Fruit fly (Drosophila melanogaster) whole organism, wandering third instar larva: Measurements from ENCODE around the gene CG32813.
A peak's percentile ranks its signal among the peaks of the same experiment; 100 is the strongest.

Experiments used
- Abd-B ChIP-seq: fragments of >200 bp; optimal IDR thresholded peaks from 2 replicates; lab custom pipeline; 2017; ENCODE audit warnings: missing biosample characterization, missing genetic modification characterization
- CG32264 ChIP-seq: fragments of 200-800 bp; sonication (Bioruptor generic); optimal IDR thresholded peaks from 2 replicates; lab custom pipeline; 2016; ENCODE audit warnings: missing biosample characterization, missing genetic modification characterization
- CG9705 ChIP-seq: fragments of 200-800 bp; sonication (Bioruptor generic); optimal IDR thresholded peaks from 2 replicates; lab custom pipeline; 2018; ENCODE audit warnings: missing biosample characterization, mild to moderate bottlenecking, missing genetic modification characterization
- CrebA ChIP-seq: fragments of 200-800 bp; sonication (Bioruptor generic); optimal IDR thresholded peaks from 2 replicates; lab custom pipeline; 2016; ENCODE audit warnings: missing biosample characterization, mild to moderate bottlenecking, missing genetic modification characterization, borderline replicate concordance
- Dif ChIP-seq: fragments of 200-275, 200-300 bp; sonication (Bioruptor generic); optimal IDR thresholded peaks from 2 replicates; lab custom pipeline; 2018; ENCODE audit warnings: missing biosample characterization, missing genetic modification characterization; ENCODE audit not compliant: partially characterized antibody
- GATAd ChIP-seq: sonication (Bioruptor generic); optimal IDR thresholded peaks from 2 replicates; lab custom pipeline; 2016; ENCODE audit warnings: missing biosample characterization, missing genetic modification characterization
- Hnf4 ChIP-seq: fragments of 200-800 bp; sonication (Bioruptor generic); optimal IDR thresholded peaks from 2 replicates; lab custom pipeline; 2016; ENCODE audit warnings: missing biosample characterization, mild to moderate bottlenecking, missing genetic modification characterization
- Hr78 ChIP-seq: fragments of >200 bp; optimal IDR thresholded peaks from 2 replicates; lab custom pipeline; 2017; ENCODE audit warnings: missing biosample characterization, missing genetic modification characterization
- Hr83 ChIP-seq: fragments of 200-300 bp; sonication (Bioruptor generic); optimal IDR thresholded peaks from 2 replicates; lab custom pipeline; 2016; ENCODE audit warnings: missing biosample characterization, mild to moderate bottlenecking, missing genetic modification characterization, moderate library complexity; ENCODE audit not compliant: poor library complexity, severe bottlenecking
- Jra ChIP-seq: sonication (Bioruptor generic); optimal IDR thresholded peaks from 2 replicates; lab custom pipeline; 2016; ENCODE audit warnings: missing biosample characterization, missing genetic modification characterization
- Mio ChIP-seq: sonication (Bioruptor generic); optimal IDR thresholded peaks from 2 replicates; lab custom pipeline; 2016; ENCODE audit warnings: missing biosample characterization, missing genetic modification characterization
- Myc ChIP-seq: fragments of >200 bp; optimal IDR thresholded peaks from 2 replicates; lab custom pipeline; 2017
- N ChIP-seq: fragments of >200 bp; optimal IDR thresholded peaks from 2 replicates; lab custom pipeline; 2018; ENCODE audit warnings: missing biosample characterization, missing external identifiers, missing genetic modification characterization
- Rel ChIP-seq, 2 experiments: fragments of 200-800 bp; sonication (Bioruptor generic) in 1 of 2; optimal IDR thresholded peaks; 2 replicates in 1 of 2; 3 replicates in 1 of 2; lab custom pipeline; 2016 to 2019; ENCODE audit warnings: mild to moderate bottlenecking in 2 of 2, missing biosample characterization in 2 of 2, missing genetic modification characterization in 2 of 2, moderate library complexity in 1 of 2
- Sp1 ChIP-seq: fragments of 200-800 bp; sonication (Bioruptor generic); optimal IDR thresholded peaks from 3 replicates; lab custom pipeline; 2019; ENCODE audit warnings: missing biosample characterization, mild to moderate bottlenecking, missing genetic modification characterization, moderate library complexity
- Vsx2 ChIP-seq: fragments of 200-300, 225-300 bp; sonication (Bioruptor generic); optimal IDR thresholded peaks from 2 replicates; lab custom pipeline; 2018; ENCODE audit warnings: missing biosample characterization, missing genetic modification characterization; ENCODE audit not compliant: partially characterized antibody
- br ChIP-seq: fragments of 200-800 bp; sonication (Bioruptor generic); optimal IDR thresholded peaks from 2 replicates; lab custom pipeline; 2016; ENCODE audit warnings: missing biosample characterization, missing genetic modification characterization
- brk ChIP-seq: fragments of 200-800 bp; sonication (Bioruptor generic); optimal IDR thresholded peaks from 2 replicates; lab custom pipeline; 2016; ENCODE audit warnings: missing biosample characterization, mild to moderate bottlenecking, missing genetic modification characterization
- dl ChIP-seq, 2 experiments: fragments of 175-275, 200-275 bp in 1 of 2; fragments of 200-275 bp in 1 of 2; sonication (Bioruptor generic); optimal IDR thresholded peaks; lab custom pipeline; 2018; ENCODE audit warnings: mild to moderate bottlenecking in 2 of 2, missing biosample characterization in 2 of 2, missing genetic modification characterization in 2 of 2, moderate library complexity in 2 of 2; ENCODE audit not compliant: partially characterized antibody in 2 of 2, insufficient read depth in 1 of 2
- foxo ChIP-seq, 2 experiments: fragments of 200-800 bp; sonication (Bioruptor generic); optimal IDR thresholded peaks; 2 replicates in 1 of 2; 3 replicates in 1 of 2; lab custom pipeline; 2016 to 2017; ENCODE audit warnings: missing biosample characterization in 2 of 2, missing genetic modification characterization in 2 of 2
- h ChIP-seq: fragments of 200-800 bp; sonication (Bioruptor generic); optimal IDR thresholded peaks from 3 replicates; lab custom pipeline; 2016; ENCODE audit warnings: missing biosample characterization, mild to moderate bottlenecking, missing genetic modification characterization
- lola ChIP-seq: fragments of >200 bp; optimal IDR thresholded peaks from 2 replicates; lab custom pipeline; 2017; ENCODE audit warnings: missing biosample characterization, missing genetic modification characterization
- pan ChIP-seq: fragments of >200 bp; optimal IDR thresholded peaks from 2 replicates; lab custom pipeline; 2017
- rgr ChIP-seq: fragments of 200-800 bp; sonication (Bioruptor generic); optimal IDR thresholded peaks from 3 replicates; lab custom pipeline; 2016; ENCODE audit warnings: missing biosample characterization, mild to moderate bottlenecking, missing genetic modification characterization
- tai ChIP-seq: sonication (Bioruptor generic); optimal IDR thresholded peaks from 2 replicates; lab custom pipeline; 2016; ENCODE audit warnings: missing biosample characterization, missing genetic modification characterization
- usp ChIP-seq: fragments of >200 bp; optimal IDR thresholded peaks from 2 replicates; lab custom pipeline; 2017; ENCODE audit warnings: missing biosample characterization, missing genetic modification characterization

CG32813 gene

dm6 chrX:1375265-1375958, 5.3 kb upstream of the CG32813 start, which contains the start of gene AMPKalpha:
Gene AMPKalpha (plus strand): TSS chrX:1375536.
- TF ChIP-seq GATAd (GFP tag; lab: Kevin White, UChicago) (no peak), lola (GFP tag; lab: Kevin White, UChicago) (no peak), Rel (GFP tag; optimal IDR thresholded peaks at IDR 0.05; lab: Kevin White, UChicago) (no peak), Rel (tag; optimal IDR thresholded peaks at IDR 0.05; lab: Kevin White, UChicago) (no peak), Sp1 (GFP tag; lab: Kevin White, UChicago) (no peak), h (GFP tag; lab: Kevin White, UChicago) (no peak), Jra (GFP tag; lab: Kevin White, UChicago) (no peak), N (GFP tag; lab: Kevin White, UChicago) (no peak), Abd-B (GFP tag; lab: Kevin White, UChicago) (no peak), Mio (no peak), usp (no peak), br (GFP tag; lab: Kevin White, UChicago) (no peak), Hr78 (GFP tag; lab: Kevin White, UChicago) (no peak)

DNA sequence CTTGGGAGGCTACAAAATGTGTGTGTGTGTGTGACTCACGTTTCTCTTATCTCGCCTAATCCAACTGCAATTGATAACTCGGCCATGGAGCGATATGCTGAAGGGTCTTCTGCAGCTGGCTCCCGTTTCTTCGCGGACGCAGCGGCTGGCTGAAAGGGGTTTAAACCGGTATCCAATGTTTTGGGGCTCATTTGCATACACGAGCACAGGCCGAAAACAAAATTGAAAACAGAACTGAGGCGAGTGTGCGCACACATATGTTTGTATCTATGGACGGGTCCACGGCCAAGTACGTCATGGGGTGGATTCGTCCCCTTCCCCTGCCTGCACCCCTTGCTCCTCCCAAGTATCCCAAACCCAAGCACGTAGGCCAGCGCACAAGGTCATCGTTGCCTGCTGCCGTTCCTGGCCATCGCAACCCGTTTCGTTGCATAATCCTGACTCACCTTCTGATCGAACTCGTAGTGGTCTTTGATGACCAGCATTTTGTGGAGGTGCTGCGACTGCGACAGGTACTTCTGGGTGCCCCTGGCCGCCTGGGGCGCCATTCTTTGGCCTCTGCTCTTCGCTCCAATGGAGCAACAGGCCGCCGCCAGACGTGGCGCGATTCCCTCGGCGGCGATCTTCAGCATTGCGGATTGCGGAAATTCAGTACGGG, 893 bp upstream of the CG32813 start:
- TF ChIP-seq CG32264 (GFP tag; lab: Kevin White, UChicago) = no peak
- TF ChIP-seq rgr = no peak

DNA sequence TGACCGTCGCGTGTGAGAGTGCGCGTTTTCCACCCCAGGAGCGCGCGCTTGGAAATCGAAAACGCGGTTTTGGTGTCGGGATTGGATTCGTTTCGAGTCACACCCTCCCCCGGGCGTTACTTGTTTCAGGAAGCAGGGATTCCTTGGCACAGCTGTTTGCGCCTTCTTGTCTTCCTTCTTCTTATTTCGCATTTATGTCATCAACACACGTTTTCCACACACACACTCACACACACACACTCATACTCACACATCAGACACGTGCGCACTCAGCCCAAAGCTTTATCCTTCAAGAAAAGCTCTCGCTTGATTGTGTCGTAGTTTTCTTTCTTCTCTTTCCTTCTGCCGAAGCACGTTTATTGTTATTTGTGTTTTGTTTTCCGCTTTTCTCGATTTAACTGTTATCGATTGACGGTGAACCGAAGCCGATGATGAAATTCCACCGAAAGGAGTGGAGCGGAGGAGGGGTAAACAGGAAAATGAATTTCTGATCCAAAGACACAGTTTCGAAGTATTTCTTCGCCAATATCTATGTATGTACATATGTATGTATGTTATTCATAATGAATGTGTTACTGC, 788 bp downstream of the CG32813 start:
- TF ChIP-seq Myc (lab: Kevin White, UChicago) = no peak
- no peak for TF ChIP-seq pan (lab: Kevin White, UChicago)
- no peak for TF ChIP-seq Hnf4
- no peak for TF ChIP-seq Vsx2 (GFP tag; lab: Kevin White, UChicago)
- TF ChIP-seq brk = no peak
- no peak for TF ChIP-seq Dif (GFP tag; lab: Kevin White, UChicago)
- no peak for TF ChIP-seq Sp1 (GFP tag; lab: Kevin White, UChicago)
- no peak for TF ChIP-seq GATAd (GFP tag; lab: Kevin White, UChicago)
- TF ChIP-seq, all 38 proteins: peak for 0

DNA sequence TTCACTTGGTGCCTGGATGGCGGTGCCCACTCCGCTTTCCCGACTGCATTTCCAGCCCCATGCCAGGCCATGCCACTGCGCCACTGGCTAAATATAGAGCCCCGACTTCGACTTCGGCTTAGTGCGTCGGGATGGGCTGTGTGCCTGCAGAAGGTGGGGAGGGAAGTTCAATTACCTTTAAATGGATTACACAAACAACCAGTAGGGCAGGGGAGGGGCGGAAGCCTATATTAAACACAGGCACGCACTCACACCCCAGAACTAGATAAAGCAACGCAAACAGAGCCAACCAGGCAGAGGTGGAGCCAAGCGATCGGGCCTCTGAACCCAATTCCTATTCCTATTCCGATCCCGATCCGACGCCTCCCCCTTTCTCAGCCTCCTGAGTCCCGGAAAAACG, 1.8 kb downstream of the CG32813 start:
- TF ChIP-seq br (GFP tag; lab: Kevin White, UChicago) = no peak
- TF ChIP-seq, all 38 proteins: peak for 0

DNA sequence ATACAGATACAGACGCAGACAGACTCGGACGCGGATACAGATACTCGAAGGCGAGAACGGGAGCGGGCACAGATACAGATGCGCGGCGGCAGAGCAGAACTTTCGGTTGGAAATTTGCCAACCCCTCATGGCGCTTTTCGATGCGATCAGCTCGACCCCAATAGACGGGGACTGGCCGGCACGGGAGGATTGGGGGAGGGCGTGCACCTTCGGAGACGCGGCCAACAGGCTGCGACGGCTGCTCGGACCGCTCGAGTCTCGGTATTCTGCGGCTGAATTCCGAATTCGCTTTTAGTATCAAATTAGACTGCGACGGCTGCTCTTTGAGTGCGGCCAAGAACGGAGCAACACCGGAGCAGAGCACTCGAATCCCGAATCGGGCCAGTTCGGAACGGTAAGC, 3.5 kb downstream of the CG32813 start:
- TF ChIP-seq br (GFP tag; lab: Kevin White, UChicago) (no peak), N (GFP tag; lab: Kevin White, UChicago) (no peak), CrebA (GFP tag; lab: Kevin White, UChicago) (no peak)

- TF ChIP-seq Hnf4 (no peak), tai (GFP tag; lab: Kevin White, UChicago) (no peak), CG9705 (GFP tag; lab: Kevin White, UChicago) (no peak), dl (GFP tag; optimal IDR thresholded peaks at IDR 0.05; lab: Kevin White, UChicago; ENCODE audit: insufficient read depth in 1 of 2, partially characterized antibody in 2 of 2) (no peak), Rel (GFP tag; optimal IDR thresholded peaks at IDR 0.05; lab: Kevin White, UChicago) (no peak), Rel (tag; optimal IDR thresholded peaks at IDR 0.05; lab: Kevin White, UChicago) (peak; percentile 81), Vsx2 (GFP tag; lab: Kevin White, UChicago) (no peak), Hr83 (no peak), h (GFP tag; lab: Kevin White, UChicago) (peak; percentile 50), foxo (GFP tag; optimal IDR thresholded peaks at IDR 0.05; lab: Kevin White, UChicago) (no peak)
Observed at dm6 chrX:1387149-1387752, 6.5 kb downstream of the CG32813 start.
